Worm (Caenorhabditis elegans): ENCODE data around the gene C53A5.13.

DNA sequence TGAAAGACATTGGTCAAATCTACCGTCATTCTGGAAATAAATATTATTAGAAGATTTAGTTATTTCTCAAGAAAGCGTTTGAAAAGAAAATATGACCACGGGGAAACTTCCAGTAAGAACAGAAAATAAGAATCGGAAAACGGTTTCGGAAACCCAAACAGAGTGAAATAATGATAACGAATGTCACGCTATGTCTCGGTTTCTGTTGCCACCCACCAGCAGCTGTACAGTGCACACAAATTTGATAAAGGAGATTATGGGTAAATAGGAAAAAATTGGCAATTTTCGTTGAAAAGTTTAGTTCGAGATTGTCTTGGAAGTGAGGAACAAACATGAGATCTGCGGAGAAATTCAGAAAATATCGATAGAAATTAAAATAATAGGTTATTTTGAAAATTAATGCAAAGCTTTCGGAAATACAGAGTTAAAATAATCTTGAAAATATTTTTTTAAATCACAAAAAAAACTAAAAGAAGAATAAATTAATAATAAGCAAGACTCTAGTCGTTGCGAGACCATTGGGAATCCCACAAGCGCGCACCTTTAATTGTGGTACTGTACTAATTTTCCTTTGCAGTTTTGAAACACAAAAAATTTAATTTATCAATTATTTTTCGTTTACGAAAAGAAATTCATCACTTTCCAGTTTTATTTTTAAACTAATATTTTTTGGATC is 50.5 kb downstream of the C53A5.13 start, which contains the start of gene pes-9:
- TF ChIP-seq mab-5 (tag; optimal IDR thresholded peaks at IDR 0.05) (no peak), elt-3 (tag; optimal IDR thresholded peaks at IDR 0.05) (no peak), pha-4 (tag; optimal IDR thresholded peaks at IDR 0.05) (no peak), elt-1 (tag; optimal IDR thresholded peaks at IDR 0.05; ENCODE audit: borderline replicate concordance, insufficient read depth) (no peak), nhr-12 (tag; optimal IDR thresholded peaks at IDR 0.05) (no peak)
